Worm (Caenorhabditis elegans): ENCODE data around the gene Y1A5A.1.

Y1A5A.1 gene

DNA sequence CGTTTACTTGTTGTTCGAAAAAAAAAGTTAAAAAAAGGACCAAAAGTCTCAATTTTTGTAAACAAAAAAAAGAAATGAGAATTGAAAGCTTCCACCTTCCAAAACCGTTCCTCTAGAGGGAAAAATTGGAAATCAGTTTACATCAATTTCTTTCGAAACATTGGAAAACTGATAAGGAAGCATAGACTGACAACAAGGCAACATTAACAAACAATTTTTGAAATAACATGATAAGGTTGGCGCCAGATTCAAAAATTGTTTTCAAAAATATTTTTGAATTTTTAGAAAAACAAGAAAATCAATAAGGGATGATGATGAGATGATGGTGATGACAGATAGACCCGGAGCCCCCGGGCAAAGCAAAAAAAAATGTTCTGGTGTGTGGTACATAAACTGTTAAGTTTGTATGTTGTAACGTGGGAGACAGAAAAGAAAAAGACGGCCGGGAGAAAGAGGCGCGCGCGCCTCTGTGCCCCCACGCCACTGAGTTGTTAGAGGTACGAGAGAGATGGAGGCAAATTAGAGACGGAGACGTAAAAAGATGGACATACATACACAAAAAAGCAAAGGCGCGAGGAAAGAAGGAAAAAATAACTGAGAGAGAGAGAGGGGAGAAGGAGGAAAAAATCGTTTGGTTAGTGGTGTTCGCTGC is 6.4 kb downstream of the Y1A5A.1 start (continued):
- TF ChIP-seq madf-10 (tag; optimal IDR thresholded peaks at IDR 0.05): peak; percentile 36
- no peak for TF ChIP-seq mes-4 (tag; optimal IDR thresholded peaks at IDR 0.05)
- TF ChIP-seq snpc-1.3 (tag; optimal IDR thresholded peaks at IDR 0.05; ENCODE audit: insufficient read depth): no peak
- no peak for TF ChIP-seq nhr-120 (GFP tag; IDR thresholded peaks at IDR 0.05)
- TF ChIP-seq ztf-25 (GFP tag; IDR thresholded peaks at IDR 0.05): no peak
- peak; percentile 70 for TF ChIP-seq nhr-80 (tag; optimal IDR thresholded peaks at IDR 0.05)
- no peak for TF ChIP-seq sdz-38 (tag; optimal IDR thresholded peaks at IDR 0.05)
- no peak for TF ChIP-seq F39B2.1 (GFP tag; IDR thresholded peaks at IDR 0.05)
- no peak; the same call in 1 of the 2 replicates for TF ChIP-seq mcd-1 (GFP tag; IDR thresholded peaks at IDR 0.05)
- no peak for TF ChIP-seq D2030.7 (GFP tag; IDR thresholded peaks at IDR 0.05)
- peak; percentile 27 for TF ChIP-seq tbp1 (GFP tag; optimal IDR thresholded peaks at IDR 0.05)
- no peak for TF ChIP-seq attf-6 (GFP tag; IDR thresholded peaks at IDR 0.05)
- no peak for TF ChIP-seq bed-2 (GFP tag; IDR thresholded peaks at IDR 0.05)
- TF ChIP-seq hlh-26 (GFP tag; conservative IDR thresholded peaks at IDR 0.05): no peak
- no peak for TF ChIP-seq akir-1 (GFP tag; optimal IDR thresholded peaks at IDR 0.05)
- TF ChIP-seq ceh-79 (tag; optimal IDR thresholded peaks at IDR 0.05): no peak
- peak; percentile 83; the same call in 1 of the 2 replicates for TF ChIP-seq hmg-1.2 (GFP tag; IDR thresholded peaks at IDR 0.05)
- no peak for TF ChIP-seq F33H1.4 (GFP tag; IDR thresholded peaks at IDR 0.05)
- no peak for TF ChIP-seq let-526 (GFP tag; IDR thresholded peaks at IDR 0.05)
- TF ChIP-seq ceh-27 (GFP tag; optimal IDR thresholded peaks at IDR 0.05): peak; percentile 15
- TF ChIP-seq ztf-6 (GFP tag; IDR thresholded peaks at IDR 0.05): no peak
- TF ChIP-seq C17E4.6 (GFP tag; IDR thresholded peaks at IDR 0.05): no peak
- no peak for TF ChIP-seq ceh-100 (GFP tag; IDR thresholded peaks at IDR 0.05)
- TF ChIP-seq repo-1 (tag; optimal IDR thresholded peaks at IDR 0.05): peak; percentile 57
- peak; percentile 71; the same call in 1 of the 2 replicates for TF ChIP-seq K11D2.4 (GFP tag; IDR thresholded peaks at IDR 0.05)
- TF ChIP-seq ceh-91 (GFP tag; IDR thresholded peaks at IDR 0.05): no peak
- TF ChIP-seq dpl-1 (GFP tag; optimal IDR thresholded peaks at IDR 0.05): no peak
- TF ChIP-seq F37B4.10 (GFP tag; IDR thresholded peaks at IDR 0.05): no peak
- TF ChIP-seq ceh-40 (GFP tag; IDR thresholded peaks at IDR 0.05): no peak
- no peak for TF ChIP-seq T07F8.4 (tag; optimal IDR thresholded peaks at IDR 0.05)
- no peak for TF ChIP-seq sptf-2 (GFP tag; optimal IDR thresholded peaks at IDR 0.05)
- no peak for TF ChIP-seq sea-2 (GFP tag; IDR thresholded peaks at IDR 0.05)
- no peak for TF ChIP-seq unc-130 (GFP tag; optimal IDR thresholded peaks at IDR 0.05)
- 0 out of 2 replicates have a peak, but pooled peaks have one; percentile 47 for TF ChIP-seq C06A6.2 (GFP tag; conservative IDR thresholded peaks at IDR 0.05)
- TF ChIP-seq chd-7 (tag; optimal IDR thresholded peaks at IDR 0.05): peak; percentile 40
- no peak for TF ChIP-seq Y79H2A.3 (GFP tag; conservative IDR thresholded peaks at IDR 0.05)
- no peak for TF ChIP-seq zim-3 (tag; optimal IDR thresholded peaks at IDR 0.05)
- TF ChIP-seq rec-8 (tag; optimal IDR thresholded peaks at IDR 0.05): no peak
- TF ChIP-seq somi-1 (GFP tag; optimal IDR thresholded peaks at IDR 0.05): peak; percentile 3
- TF ChIP-seq ekl-4 (GFP tag; IDR thresholded peaks at IDR 0.05): no peak
- TF ChIP-seq lin-26 (GFP tag; IDR thresholded peaks at IDR 0.05): 0 out of 2 replicates have a peak, but pooled peaks have one; percentile 19
- no peak for TF ChIP-seq Y53F4B.3 (GFP tag; IDR thresholded peaks at IDR 0.05)
- TF ChIP-seq athp-1 (tag; optimal IDR thresholded peaks at IDR 0.05): no peak
- TF ChIP-seq B0336.3 (GFP tag; IDR thresholded peaks at IDR 0.05): peak; percentile 54; the same call in 1 of the 2 replicates
- no peak for TF ChIP-seq mel-28 (tag; optimal IDR thresholded peaks at IDR 0.05; ENCODE audit: borderline replicate concordance)
- no peak for TF ChIP-seq F49E8.2 (tag; optimal IDR thresholded peaks at IDR 0.05; ENCODE audit: insufficient read depth)
- TF ChIP-seq Y67H2A.10 (GFP tag; conservative IDR thresholded peaks at IDR 0.05): no peak
- TF ChIP-seq egl-44 (GFP tag; IDR thresholded peaks at IDR 0.05): no peak
